Fruit fly (Drosophila melanogaster) whole organism, embryonic: ENCODE data around the gene Ctns.

Source experiments
- BtbVII ChIP-seq: fragments of 200-800 bp; sonication (Bioruptor generic); optimal IDR thresholded peaks from 3 replicates; lab custom pipeline; 2017; ENCODE audit warnings: missing biosample characterization, mild to moderate bottlenecking, missing genetic modification characterization
- CG13296 ChIP-seq: fragments of 200-800 bp; sonication (Bioruptor generic); optimal IDR thresholded peaks from 3 replicates; lab custom pipeline; 2018; ENCODE audit warnings: missing biosample characterization, mild to moderate bottlenecking, missing genetic modification characterization
- CG15696 ChIP-seq: fragments of 200-800 bp; sonication (Bioruptor generic); optimal IDR thresholded peaks from 2 replicates; lab custom pipeline; 2019; ENCODE audit warnings: missing biosample characterization, mild to moderate bottlenecking, missing genetic modification characterization, moderate library complexity
- CG2875 ChIP-seq: fragments of 200-800 bp; sonication (Bioruptor generic); optimal IDR thresholded peaks from 2 replicates; lab custom pipeline; 2017; ENCODE audit warnings: missing biosample characterization, mild to moderate bottlenecking, missing genetic modification characterization, missing genetic modification reagents
- CG30020 ChIP-seq: fragments of 200-800 bp; optimal IDR thresholded peaks from 2 replicates; lab custom pipeline; 2019; ENCODE audit warnings: missing biosample characterization, mild to moderate bottlenecking, missing genetic modification characterization, moderate library complexity
- CG3163 ChIP-seq: fragments of 200-800 bp; sonication (Bioruptor generic); optimal IDR thresholded peaks from 3 replicates; lab custom pipeline; 2016; ENCODE audit warnings: missing biosample characterization, missing genetic modification characterization
- CG33557 ChIP-seq: fragments of 200-800 bp; sonication (Bioruptor generic); optimal IDR thresholded peaks from 2 replicates; lab custom pipeline; 2019; ENCODE audit warnings: missing biosample characterization, mild to moderate bottlenecking, missing genetic modification characterization, moderate library complexity
- CG34376 ChIP-seq: fragments of 200-800 bp; sonication (Bioruptor generic); optimal IDR thresholded peaks from 2 replicates; lab custom pipeline; 2018; ENCODE audit warnings: missing biosample characterization, mild to moderate bottlenecking, missing genetic modification characterization
- CG34422 ChIP-seq: fragments of 200-800 bp; sonication (Bioruptor generic); IDR thresholded peaks from 3 replicates; pipeline ENCODE4 v1.3.6; 2022; ENCODE audit warnings: missing biosample characterization, missing genetic modification characterization
- CG3726 ChIP-seq: fragments of 200-800 bp; sonication (Bioruptor generic); IDR thresholded peaks from 3 replicates; pipeline ENCODE4, ENCODE4 v1.3.6; 2022; ENCODE audit warnings: missing biosample characterization, missing genetic modification characterization
- CG4707 ChIP-seq: fragments of 200-800 bp; sonication (Bioruptor generic); optimal IDR thresholded peaks from 2 replicates; lab custom pipeline; 2018; ENCODE audit warnings: missing biosample characterization, mild to moderate bottlenecking, missing genetic modification characterization, moderate library complexity
- CG6254 ChIP-seq: fragments of 200-800 bp; sonication (Bioruptor generic); optimal IDR thresholded peaks from 3 replicates; lab custom pipeline; 2017; ENCODE audit warnings: mild to moderate bottlenecking, missing biosample characterization, missing genetic modification reagents, missing genetic modification characterization
- CG6272 ChIP-seq: fragments of 200-800 bp; sonication (Bioruptor generic); IDR thresholded peaks from 2 replicates; pipeline ENCODE4 v1.3.6; 2022; ENCODE audit warnings: missing biosample characterization, missing genetic modification characterization
- CG6813 ChIP-seq: fragments of 200-800 bp; sonication (Bioruptor generic); optimal IDR thresholded peaks from 2 replicates; lab custom pipeline; 2017; ENCODE audit warnings: missing biosample characterization, missing genetic modification characterization, mild to moderate bottlenecking, moderate library complexity, missing genetic modification reagents
- CG7271 ChIP-seq: fragments of 200-800 bp; sonication (Bioruptor generic); optimal IDR thresholded peaks from 2 replicates; lab custom pipeline; 2018; ENCODE audit warnings: missing biosample characterization, mild to moderate bottlenecking, missing genetic modification characterization, moderate library complexity
- Dbx ChIP-seq: fragments of 200-800 bp; sonication (Bioruptor generic); IDR thresholded peaks from 3 replicates; pipeline ENCODE4 v1.3.6; 2022; ENCODE audit warnings: missing biosample characterization, missing genetic modification characterization
- Dfd ChIP-seq, 2 experiments: fragments of >200 bp; optimal IDR thresholded peaks; 2 replicates each; lab custom pipeline; 2017; ENCODE audit warnings: missing biosample characterization in 2 of 2, missing genetic modification characterization in 2 of 2
- Drgx ChIP-seq: fragments of 200-800 bp; sonication (Bioruptor generic); IDR thresholded peaks from 2 replicates; pipeline ENCODE4 v1.3.6; 2022; ENCODE audit warnings: missing biosample characterization, missing genetic modification characterization
- Hmr ChIP-seq: fragments of 200-800 bp; sonication (Bioruptor generic); optimal IDR thresholded peaks from 3 replicates; lab custom pipeline; 2017; ENCODE audit warnings: mild to moderate bottlenecking, missing biosample characterization, missing genetic modification reagents, missing genetic modification characterization
- Hr3 ChIP-seq: fragments of 200-800 bp; sonication (Bioruptor generic); optimal IDR thresholded peaks from 3 replicates; lab custom pipeline; 2016; ENCODE audit warnings: missing biosample characterization, missing genetic modification characterization
- Kr ChIP-seq: fragments of 200-800 bp; sonication (Bioruptor generic); optimal IDR thresholded peaks from 2 replicates; lab custom pipeline; 2017; ENCODE audit warnings: missing biosample characterization, mild to moderate bottlenecking, missing genetic modification characterization
- Nf-YB ChIP-seq: fragments of 200-800 bp; sonication (Bioruptor generic); optimal IDR thresholded peaks from 3 replicates; lab custom pipeline; 2019; ENCODE audit warnings: missing biosample characterization, mild to moderate bottlenecking, missing genetic modification characterization, moderate library complexity
- Pdp1 ChIP-seq, 2 experiments: fragments of 200-800 bp; sonication (Bioruptor generic); optimal IDR thresholded peaks; 3 replicates each; lab custom pipeline; 2016; ENCODE audit warnings: missing biosample characterization in 2 of 2, missing genetic modification characterization in 2 of 2, mild to moderate bottlenecking in 1 of 2, moderate library complexity in 1 of 2
- Ptx1 ChIP-seq: fragments of 200-800 bp; sonication (Bioruptor generic); IDR thresholded peaks from 2 replicates; pipeline ENCODE4 v1.3.6; 2022; ENCODE audit warnings: missing biosample characterization, missing genetic modification characterization
- Rx ChIP-seq: fragments of 200-800 bp; sonication (Bioruptor generic); IDR thresholded peaks from 2 replicates; pipeline ENCODE4 v1.3.6; 2022; ENCODE audit warnings: missing biosample characterization, missing genetic modification characterization
- Trl ChIP-seq, 3 experiments: fragments of >200 bp in 2 of 3; fragments of 200-800 bp in 1 of 3; sonication (Bioruptor generic) in 1 of 3; optimal IDR thresholded peaks; 2 replicates in 1 of 3; 3 replicates in 2 of 3; lab custom pipeline; 2016 to 2017; ENCODE audit warnings: missing biosample characterization in 1 of 3, missing genetic modification characterization in 1 of 3
- Xbp1 ChIP-seq: fragments of 200-800 bp; sonication (Bioruptor generic); optimal IDR thresholded peaks from 3 replicates; lab custom pipeline; 2016; ENCODE audit warnings: missing biosample characterization, mild to moderate bottlenecking, missing genetic modification characterization
- YL-1 ChIP-seq: fragments of 200-800 bp; sonication (Bioruptor generic); optimal IDR thresholded peaks from 3 replicates; lab custom pipeline; 2017; ENCODE audit warnings: missing biosample characterization, mild to moderate bottlenecking, missing genetic modification characterization
- bab2 ChIP-seq: fragments of 200-800 bp; sonication (Bioruptor generic); optimal IDR thresholded peaks from 2 replicates; lab custom pipeline; 2016; ENCODE audit warnings: missing biosample characterization, missing genetic modification characterization
- bbx ChIP-seq: fragments of 200-800 bp; sonication (Bioruptor generic); IDR thresholded peaks from 2 replicates; pipeline ENCODE4 v1.3.6; 2022; ENCODE audit warnings: missing biosample characterization, missing genetic modification characterization; ENCODE audit not compliant: partially characterized antibody
- bowl ChIP-seq: fragments of 200-800 bp; sonication (Bioruptor generic); IDR thresholded peaks from 2 replicates; pipeline ENCODE4 v1.3.6; 2022; ENCODE audit warnings: missing biosample characterization, missing genetic modification characterization
- chm ChIP-seq: fragments of 200-800 bp; sonication (Bioruptor generic); IDR thresholded peaks from 2 replicates; pipeline ENCODE4 v1.3.6; 2022; ENCODE audit warnings: missing biosample characterization, missing genetic modification characterization
- crc ChIP-seq: fragments of 200-800 bp; sonication (Bioruptor generic); optimal IDR thresholded peaks from 2 replicates; lab custom pipeline; 2016; ENCODE audit warnings: missing biosample characterization, missing genetic modification characterization
- crol ChIP-seq: fragments of 200-800 bp; sonication (Bioruptor generic); IDR thresholded peaks from 2 replicates; pipeline ENCODE4 v1.3.6; 2022; ENCODE audit warnings: missing biosample characterization, missing genetic modification characterization
- exex ChIP-seq: fragments of 200-800 bp; sonication (Bioruptor generic); optimal IDR thresholded peaks from 4 replicates; lab custom pipeline; 2018; ENCODE audit warnings: missing biosample characterization, mild to moderate bottlenecking, missing genetic modification characterization, moderate library complexity
- fru ChIP-seq: fragments of >200 bp; optimal IDR thresholded peaks from 2 replicates; lab custom pipeline; 2017
- gcm ChIP-seq: fragments of 200-800 bp; sonication (Bioruptor generic); optimal IDR thresholded peaks from 2 replicates; lab custom pipeline; 2019; ENCODE audit warnings: missing biosample characterization, mild to moderate bottlenecking, missing genetic modification characterization, moderate library complexity
- ind ChIP-seq: fragments of 200-800 bp; sonication (Bioruptor generic); optimal IDR thresholded peaks from 3 replicates; lab custom pipeline; 2016; ENCODE audit warnings: missing biosample characterization, missing genetic modification characterization
- kah ChIP-seq: fragments of 200-800 bp; sonication (Bioruptor generic); optimal IDR thresholded peaks from 2 replicates; lab custom pipeline; 2018; ENCODE audit warnings: missing biosample characterization, mild to moderate bottlenecking, missing genetic modification characterization
- kay ChIP-seq: fragments of 200-800 bp; sonication (Bioruptor generic); optimal IDR thresholded peaks from 2 replicates; lab custom pipeline; 2016; ENCODE audit warnings: missing biosample characterization, missing genetic modification characterization
- lab ChIP-seq: fragments of 200-800 bp; sonication (Bioruptor generic); optimal IDR thresholded peaks from 3 replicates; lab custom pipeline; 2017; ENCODE audit warnings: missing biosample characterization, missing genetic modification characterization, mild to moderate bottlenecking, moderate library complexity, missing genetic modification reagents
- lmd ChIP-seq: fragments of 200-800 bp; sonication (Bioruptor generic); IDR thresholded peaks from 2 replicates; pipeline ENCODE4 v1.3.6; 2022; ENCODE audit warnings: missing biosample characterization, missing genetic modification characterization
- prd ChIP-seq, 3 experiments: fragments of >200 bp in 2 of 3; fragments of 200-800 bp in 1 of 3; sonication (Bioruptor generic) in 1 of 3; optimal IDR thresholded peaks in 2 of 3; IDR thresholded peaks in 1 of 3; 2 replicates in 2 of 3; 3 replicates in 1 of 3; pipeline versions ENCODE4 v1.3.6 to Lab custom; 2017 to 2022; ENCODE audit warnings: missing biosample characterization in 1 of 3, missing genetic modification characterization in 1 of 3
- ranshi ChIP-seq: fragments of 200-800 bp; sonication (Bioruptor generic); IDR thresholded peaks from 2 replicates; pipeline ENCODE4 v1.3.6; 2022; ENCODE audit warnings: missing biosample characterization, missing genetic modification characterization
- rib ChIP-seq: fragments of 200-800 bp; sonication (Bioruptor generic); IDR thresholded peaks from 2 replicates; pipeline ENCODE4 v1.3.6; 2022; ENCODE audit warnings: missing biosample characterization, missing genetic modification characterization
- ro ChIP-seq: fragments of 200-800 bp; sonication (Bioruptor generic); IDR thresholded peaks from 2 replicates; pipeline ENCODE4 v1.3.6; 2022; ENCODE audit warnings: missing biosample characterization, missing genetic modification characterization
- sens-2 ChIP-seq: fragments of 200-800 bp; sonication (Bioruptor generic); IDR thresholded peaks from 2 replicates; pipeline ENCODE4 v1.3.6; 2022; ENCODE audit warnings: missing biosample characterization, missing genetic modification characterization
- unpg ChIP-seq: fragments of 200-800 bp; sonication (Bioruptor generic); optimal IDR thresholded peaks from 3 replicates; lab custom pipeline; 2018; ENCODE audit warnings: missing biosample characterization, mild to moderate bottlenecking, missing genetic modification characterization, moderate library complexity
- wek ChIP-seq: fragments of 200-800 bp; sonication (Bioruptor generic); optimal IDR thresholded peaks from 3 replicates; lab custom pipeline; 2018; ENCODE audit warnings: missing biosample characterization, mild to moderate bottlenecking, missing genetic modification characterization, moderate library complexity
- z ChIP-seq: fragments of 200-800 bp; sonication (Bioruptor generic); IDR thresholded peaks from 3 replicates; pipeline ENCODE4 v1.3.6; 2022; ENCODE audit warnings: missing biosample characterization, missing genetic modification characterization

The Ctns gene

DNA sequence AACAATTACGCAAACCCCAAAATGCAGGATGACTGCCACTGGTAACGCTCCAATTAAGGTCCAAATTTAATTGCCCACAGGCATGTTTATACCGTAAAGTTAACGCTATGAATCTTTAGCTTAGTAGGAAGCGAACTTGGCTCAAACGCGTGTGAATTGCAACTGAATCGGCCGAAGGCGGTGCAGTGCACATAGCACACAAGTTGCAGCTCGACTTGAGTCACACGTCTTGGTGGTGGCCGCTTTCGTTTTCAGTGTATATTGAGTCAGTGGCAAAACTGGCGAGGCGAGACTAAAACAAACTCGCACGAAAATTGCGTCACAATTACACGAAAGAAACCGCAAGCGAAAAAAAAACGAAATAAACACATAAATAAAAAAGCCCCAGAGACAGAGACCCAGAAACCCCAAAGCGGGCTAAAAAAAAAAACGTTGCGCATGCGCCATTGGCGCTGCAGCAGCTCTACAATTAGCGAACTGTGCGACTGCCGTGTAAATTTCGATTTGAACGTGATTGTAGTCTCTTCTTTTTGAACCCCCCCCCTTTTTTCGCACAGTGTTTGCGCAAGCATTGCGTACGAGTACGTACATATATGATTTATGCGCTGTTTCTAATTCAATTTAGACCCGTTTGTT, 49.2 kb downstream of the Ctns start:
- TF ChIP-seq CG3726 (GFP tag; lab: Robert Waterston, UW) (no peak), CG7271 (tag; lab: Kevin White, UChicago) (no peak), sens-2 (GFP tag; lab: Robert Waterston, UW) (no peak), Rx (GFP tag; lab: Robert Waterston, UW) (no peak), crol (no peak), Hr3 (GFP tag; lab: Kevin White, UChicago) (no peak), CG15696 (tag; lab: Kevin White, UChicago) (no peak), gcm (GFP tag; lab: Kevin White, UChicago) (no peak), bowl (GFP tag; lab: Robert Waterston, UW) (no peak), rib (no peak), bbx (no peak), CG2875 (GFP tag; lab: Kevin White, UChicago) (no peak), kah (GFP tag; lab: Kevin White, UChicago) (no peak), unpg (no peak), prd (optimal IDR thresholded peaks at IDR 0.05; lab: Kevin White, UChicago) (no peak), prd (GFP tag; IDR thresholded peaks at IDR 0.05; lab: Robert Waterston, UW) (0 out of 3 replicates have a peak, but pooled peaks have one; percentile 25), chm (GFP tag; lab: Robert Waterston, UW) (no peak), CG33557 (no peak), crc (GFP tag; lab: Kevin White, UChicago) (no peak), fru (lab: Kevin White, UChicago) (no peak), ind (no peak), Dbx (GFP tag; lab: Robert Waterston, UW) (peak; percentile 52; the same call in 1 of the 3 replicates), CG6254 (no peak), kay (GFP tag; lab: Kevin White, UChicago) (no peak), z (no peak), CG13296 (no peak), BtbVII (GFP tag; lab: Kevin White, UChicago) (no peak), Dfd (GFP tag; optimal IDR thresholded peaks at IDR 0.05; lab: Kevin White, UChicago) (no peak), Xbp1 (GFP tag; lab: Kevin White, UChicago) (no peak), Drgx (GFP tag; lab: Robert Waterston, UW) (peak; percentile 68), CG34422 (GFP tag; lab: Robert Waterston, UW) (no peak), Kr (GFP tag; lab: Kevin White, UChicago) (no peak), Ptx1 (GFP tag; lab: Robert Waterston, UW) (0 out of 2 replicates have a peak, but pooled peaks have one; percentile 6), bab2 (GFP tag; lab: Kevin White, UChicago) (no peak), Pdp1 (GFP tag; optimal IDR thresholded peaks at IDR 0.05; lab: Kevin White, UChicago) (peak in 1 of 2 experiments; percentile 22), CG6813 (GFP tag; lab: Kevin White, UChicago) (no peak), CG4707 (GFP tag; lab: Kevin White, UChicago) (no peak), CG6272 (GFP tag; lab: Robert Waterston, UW) (no peak), CG3163 (GFP tag; lab: Kevin White, UChicago) (no peak), exex (no peak), Hmr (no peak), ro (GFP tag; lab: Robert Waterston, UW) (no peak), CG30020 (tag; lab: Kevin White, UChicago) (no peak), YL-1 (GFP tag; lab: Kevin White, UChicago) (no peak), Trl (optimal IDR thresholded peaks at IDR 0.05; lab: Kevin White, UChicago) (no peak), Trl (GFP tag; optimal IDR thresholded peaks at IDR 0.05; lab: Kevin White, UChicago) (no peak), CG34376 (GFP tag; lab: Kevin White, UChicago) (no peak), lmd (GFP tag; lab: Robert Waterston, UW) (peak; percentile 39; the same call in 1 of the 2 replicates), ranshi (0 out of 2 replicates have a peak, but pooled peaks have one; percentile 12), lab (GFP tag; lab: Kevin White, UChicago) (no peak), wek (GFP tag; lab: Kevin White, UChicago) (no peak), Nf-YB (GFP tag; lab: Kevin White, UChicago) (no peak)
